Worm (Caenorhabditis elegans) whole organism, midembryonic: ENCODE results near the gene sec-61.A.

Experiments
- cog-1 ChIP-seq: sonication (generic microtip); optimal IDR thresholded peaks from 2 replicates; lab custom pipeline; 2016; ENCODE audit warnings: missing genetic modification characterization, missing compliant biosample characterization
- flt-1 ChIP-seq: fragments of 200-800 bp; sonication (Bioruptor generic); IDR thresholded peaks from 2 replicates; pipeline ENCODE4 v1.3.6; 2022; ENCODE audit warnings: missing genetic modification characterization, missing compliant biosample characterization
- med-1 ChIP-seq: sonication (generic microtip); optimal IDR thresholded peaks from 2 replicates; lab custom pipeline; 2017; ENCODE audit warnings: missing genetic modification characterization, mild to moderate bottlenecking, missing compliant biosample characterization, antibody characterized with exemption, missing genetic modification reagents; ENCODE audit not compliant: insufficient read depth
- tab-1 ChIP-seq: fragments of 200-800 bp; sonication (Bioruptor generic); IDR thresholded peaks from 2 replicates; pipeline ENCODE4 v1.3.6; 2022; ENCODE audit warnings: missing genetic modification characterization, missing compliant biosample characterization
- ztf-29 ChIP-seq: fragments of 200-800 bp; sonication (Bioruptor generic); IDR thresholded peaks from 2 replicates; pipeline ENCODE4 v1.3.6; 2022; ENCODE audit warnings: missing genetic modification reagents, missing genetic modification characterization, missing compliant biosample characterization

ce11 chrIV:14781537-14781936, 43.5 kb downstream of the sec-61.A start, which contains the start of gene Y57G11C.8:
- TF ChIP-seq tab-1 (GFP tag; lab: Robert Waterston, UW), result no peak
- TF ChIP-seq cog-1 (tag; lab: Kevin White, UChicago), result no peak
- TF ChIP-seq flt-1 (GFP tag; lab: Robert Waterston, UW), result no peak
- TF ChIP-seq ztf-29 (GFP tag; lab: Robert Waterston, UW), result no peak
- TF ChIP-seq med-1 (GFP tag; lab: Kevin White, UChicago), result no peak
